Worm (Caenorhabditis elegans) whole organism, L4 larva: Measurements from ENCODE around the gene F34D10.9.

Source experiments
- F26F4.8 ChIP-seq: fragments of 200-800 bp; sonication (Bioruptor generic); conservative IDR thresholded peaks from 2 replicates; pipeline ENCODE4 v1.3.6; 2022; ENCODE audit warnings: missing genetic modification characterization, missing compliant biosample characterization
- R02D3.7 ChIP-seq: fragments of 150-350 bp; sonication (generic microtip); optimal IDR thresholded peaks from 3 replicates; lab custom pipeline; 2014; ENCODE audit warnings: missing biosample characterization, missing genetic modification characterization
- T26A8.4 ChIP-seq: fragments of 200-800 bp; sonication (Bioruptor generic); IDR thresholded peaks from 2 replicates; pipeline ENCODE4 v1.3.6; 2022; ENCODE audit warnings: missing genetic modification characterization, missing compliant biosample characterization
- Y48G9A.11 ChIP-seq: fragments of 200-800 bp; sonication (Bioruptor generic); IDR thresholded peaks from 2 replicates; pipeline ENCODE4 v1.3.6; 2022; ENCODE audit warnings: missing genetic modification reagents, missing genetic modification characterization, missing compliant biosample characterization
- ZK546.5 ChIP-seq, 2 experiments: sonication (generic microtip); optimal IDR thresholded peaks; 2 replicates each; lab custom pipeline; 2017; ENCODE audit warnings: missing biosample characterization in 2 of 2, missing genetic modification characterization in 2 of 2
- aha-1 ChIP-seq: fragments of 150-350 bp; peaks from one replicate; lab custom pipeline; 2014; ENCODE audit warnings: missing biosample characterization, missing genetic modification characterization
- aly-2 ChIP-seq: sonication (generic microtip); optimal IDR thresholded peaks from 2 replicates; lab custom pipeline; 2018; ENCODE audit warnings: missing biosample characterization, missing genetic modification characterization
- ama-1 ChIP-seq: fragments of 150-350 bp; optimal IDR thresholded peaks from 2 replicates; lab custom pipeline; 2014; ENCODE audit warnings: inconsistent platforms, mixed read lengths
- attf-4 ChIP-seq: sonication (generic microtip); optimal IDR thresholded peaks from 3 replicates; lab custom pipeline; 2017; ENCODE audit warnings: missing biosample characterization, missing genetic modification characterization
- ceh-44 ChIP-seq: fragments of 200-800 bp; sonication (Bioruptor generic); IDR thresholded peaks from 2 replicates; pipeline ENCODE4 v1.3.6; 2022; ENCODE audit warnings: missing genetic modification reagents, missing genetic modification characterization, missing compliant biosample characterization
- ceh-62 ChIP-seq: sonication (generic microtip); optimal IDR thresholded peaks from 2 replicates; lab custom pipeline; 2017; ENCODE audit warnings: missing biosample characterization, missing genetic modification characterization
- ces-1 ChIP-seq: fragments of 150-350 bp; sonication (generic microtip); optimal IDR thresholded peaks from 4 replicates; lab custom pipeline; 2014; ENCODE audit warnings: missing biosample characterization, missing genetic modification reagents, missing genetic modification characterization
- cey-2 ChIP-seq: sonication (generic microtip); optimal IDR thresholded peaks from 3 replicates; lab custom pipeline; 2017; ENCODE audit warnings: missing genetic modification characterization, mild to moderate bottlenecking, missing compliant biosample characterization, antibody characterized with exemption, borderline replicate concordance; ENCODE audit not compliant: insufficient read depth
- daf-12 ChIP-seq: fragments of 150-350 bp; optimal IDR thresholded peaks from 2 replicates; lab custom pipeline; 2014; ENCODE audit warnings: missing biosample characterization, missing genetic modification reagents, missing genetic modification characterization
- dmd-8 ChIP-seq: fragments of 200-800 bp; sonication (Bioruptor generic); IDR thresholded peaks from 2 replicates; pipeline ENCODE4 v1.3.6; 2022; ENCODE audit warnings: missing genetic modification characterization, missing compliant biosample characterization
- dpl-1 ChIP-seq: fragments of 150-350 bp; optimal IDR thresholded peaks from 2 replicates; lab custom pipeline; 2014; ENCODE audit warnings: missing biosample characterization, missing genetic modification reagents, missing genetic modification characterization
- fos-1 ChIP-seq: fragments of 150-350 bp; optimal IDR thresholded peaks from 2 replicates; lab custom pipeline; 2014; ENCODE audit warnings: missing biosample characterization, missing genetic modification characterization
- hlh-11 ChIP-seq: fragments of 200-800 bp; sonication (Bioruptor generic); optimal IDR thresholded peaks from 2 replicates; lab custom pipeline; 2018; ENCODE audit warnings: mild to moderate bottlenecking, missing genetic modification characterization, missing compliant biosample characterization
- lin-15B ChIP-seq: fragments of 150-350 bp; sonication (generic microtip); optimal IDR thresholded peaks from 3 replicates; lab custom pipeline; 2014; ENCODE audit warnings: missing biosample characterization, missing genetic modification characterization
- lin-38 ChIP-seq: fragments of 200-800 bp; sonication (Bioruptor generic); IDR thresholded peaks from 2 replicates; pipeline ENCODE4 v1.3.6; 2022; ENCODE audit warnings: missing genetic modification reagents, missing genetic modification characterization, missing compliant biosample characterization
- lsy-2 ChIP-seq, 2 experiments: fragments of 150-350 bp in 1 of 2; sonication (generic microtip) in 1 of 2; optimal IDR thresholded peaks; 2 replicates each; lab custom pipeline; 2014 to 2017; ENCODE audit warnings: missing biosample characterization in 2 of 2, missing genetic modification characterization in 2 of 2
- madf-5 ChIP-seq, 2 experiments: fragments of 200-800 bp; sonication (Bioruptor generic); IDR thresholded peaks; 2 replicates each; pipeline ENCODE4 v1.3.6; 2022; ENCODE audit warnings: missing compliant biosample characterization in 2 of 2, missing genetic modification characterization in 2 of 2
- mes-2 ChIP-seq: sonication (generic microtip); optimal IDR thresholded peaks from 2 replicates; lab custom pipeline; 2016; ENCODE audit warnings: missing genotype, mild to moderate bottlenecking, missing genetic modification characterization, missing compliant biosample characterization; ENCODE audit not compliant: poor library complexity, severe bottlenecking
- mxl-3 ChIP-seq: fragments of 200-800 bp; sonication (Bioruptor generic); optimal IDR thresholded peaks from 2 replicates; lab custom pipeline; 2018; ENCODE audit warnings: mild to moderate bottlenecking, missing genetic modification characterization, missing compliant biosample characterization
- nhr-102 ChIP-seq: sonication (generic microtip); optimal IDR thresholded peaks from 2 replicates; lab custom pipeline; 2016; ENCODE audit warnings: mild to moderate bottlenecking, missing genetic modification characterization, moderate library complexity, missing compliant biosample characterization
- nhr-11 ChIP-seq: fragments of 150-350 bp; optimal IDR thresholded peaks from 2 replicates; lab custom pipeline; 2014; ENCODE audit warnings: missing biosample characterization, missing genetic modification characterization
- nhr-111 ChIP-seq: fragments of 200-800 bp; sonication (Bioruptor generic); optimal IDR thresholded peaks from 2 replicates; lab custom pipeline; 2018; ENCODE audit warnings: mild to moderate bottlenecking, missing genetic modification characterization, missing compliant biosample characterization
- nhr-25 ChIP-seq: sonication (generic microtip); optimal IDR thresholded peaks from 2 replicates; lab custom pipeline; 2017; ENCODE audit warnings: missing genetic modification characterization, mild to moderate bottlenecking, missing compliant biosample characterization, antibody characterized with exemption, moderate library complexity, borderline replicate concordance; ENCODE audit not compliant: insufficient read depth
- nhr-28 ChIP-seq: fragments of 150-350 bp; optimal IDR thresholded peaks from 2 replicates; lab custom pipeline; 2014; ENCODE audit warnings: missing biosample characterization, missing genetic modification characterization
- php-3 ChIP-seq: fragments of 200-800 bp; sonication (Bioruptor generic); IDR thresholded peaks from 2 replicates; pipeline ENCODE4 v1.3.6; 2022; ENCODE audit warnings: missing genetic modification reagents, missing genetic modification characterization, missing compliant biosample characterization
- sdz-12 ChIP-seq: fragments of 200-800 bp; sonication (Bioruptor generic); optimal IDR thresholded peaks from 2 replicates; lab custom pipeline; 2018; ENCODE audit warnings: mild to moderate bottlenecking, missing genetic modification characterization, missing compliant biosample characterization
- set-16 ChIP-seq: fragments of 200-800 bp; sonication (Bioruptor generic); IDR thresholded peaks from 2 replicates; pipeline ENCODE4 v1.3.6; 2022; ENCODE audit warnings: missing genetic modification reagents, missing genetic modification characterization, missing compliant biosample characterization
- snpc-1.2 ChIP-seq: fragments of 200-800 bp; sonication (Bioruptor generic); IDR thresholded peaks from 2 replicates; pipeline ENCODE4 v1.3.6; 2022; ENCODE audit warnings: missing genetic modification reagents, missing genetic modification characterization, missing compliant biosample characterization
- unc-130 ChIP-seq: sonication (generic microtip); optimal IDR thresholded peaks from 2 replicates; lab custom pipeline; 2016; ENCODE audit warnings: missing genetic modification reagents, missing genetic modification characterization, missing compliant biosample characterization
- zfp-3 ChIP-seq: fragments of 200-800 bp; sonication (Bioruptor generic); conservative IDR thresholded peaks from 2 replicates; pipeline ENCODE4 v1.3.6; 2022; ENCODE audit warnings: missing genetic modification reagents, missing genetic modification characterization, missing compliant biosample characterization
- zip-11 ChIP-seq: fragments of 200-800 bp; sonication (Bioruptor generic); IDR thresholded peaks from 2 replicates; pipeline ENCODE4 v1.3.6; 2022; ENCODE audit warnings: missing genetic modification characterization, missing compliant biosample characterization
- ztf-7 ChIP-seq: fragments of 150-350 bp; optimal IDR thresholded peaks from 2 replicates; lab custom pipeline; 2014; ENCODE audit warnings: missing biosample characterization, missing genetic modification characterization

F34D10.9 gene

ce11 chrIII:3724880-3725279 lies 4.5 kb downstream of the F34D10.9 start, which contains the start of gene C14B1.12:
C14B1.12 (minus strand) TSS chrIII:3724980.
- TF ChIP-seq nhr-111 (GFP tag; lab: Kevin White, UChicago) (no peak), snpc-1.2 (no peak), aha-1 (no peak), lin-38 (GFP tag; lab: Robert Waterston, UW) (no peak)
- TF ChIP-seq, all 104 proteins: peak for 0

DNA sequence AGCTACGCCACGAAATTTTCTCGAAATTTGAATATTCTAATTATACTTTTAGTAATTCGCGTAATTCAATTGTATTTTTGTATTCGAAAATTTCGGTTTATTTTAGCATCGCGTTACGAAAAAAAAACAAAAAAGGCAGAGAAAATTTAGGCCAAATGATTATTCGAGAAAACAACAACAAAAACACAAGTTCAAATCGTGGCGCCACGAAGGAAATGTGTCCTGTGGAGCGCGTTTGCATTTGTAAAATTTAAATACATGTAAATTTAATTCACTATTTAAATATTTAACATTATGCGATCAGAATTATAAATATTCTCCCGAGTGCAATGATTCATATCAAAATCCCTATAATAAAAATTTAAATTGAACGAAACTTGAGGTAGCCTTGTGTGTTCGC lies 5.7 kb downstream of the F34D10.9 start:
- TF ChIP-seq ceh-62 = no peak
- no peak for TF ChIP-seq cey-2 (tag; lab: Kevin White, UChicago)
- peak; percentile 72 for TF ChIP-seq lin-38 (GFP tag; lab: Robert Waterston, UW)
- TF ChIP-seq mxl-3 (GFP tag; lab: Kevin White, UChicago) = no peak
- TF ChIP-seq unc-130 (GFP tag; lab: Kevin White, UChicago) = peak; percentile 0
- TF ChIP-seq zip-11 (GFP tag; lab: Robert Waterston, UW) = no peak

DNA sequence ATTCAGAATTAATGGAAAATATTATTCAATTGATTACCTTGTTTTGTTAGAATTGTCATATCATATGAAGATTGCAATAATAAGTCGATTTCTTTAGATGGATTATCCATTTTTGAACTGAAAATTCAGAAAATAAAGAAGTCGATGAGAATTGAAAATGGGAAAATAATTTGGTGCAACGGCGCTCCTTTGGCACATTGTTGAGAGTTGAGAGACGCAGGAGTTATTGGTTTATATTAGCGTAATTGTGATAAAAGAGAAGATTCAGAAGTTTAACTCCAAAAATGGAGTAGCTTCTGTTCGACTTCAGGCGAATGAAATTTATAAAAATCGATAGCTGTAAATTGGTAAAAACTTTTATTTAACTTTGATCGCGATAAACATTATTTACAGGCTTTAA lies 9.9 kb downstream of the F34D10.9 start, which contains the start of gene C14B1.8:
TSS of gene C14B1.8 (minus strand) at position 117 of the 400 bp plus-strand sequence.
- no peak for TF ChIP-seq zfp-3 (GFP tag; lab: Robert Waterston, UW)
- TF ChIP-seq dpl-1 = no peak
- TF ChIP-seq nhr-11 (tag; lab: Kevin White, UChicago) = no peak
- no peak for TF ChIP-seq nhr-28 (tag; lab: Kevin White, UChicago)
- TF ChIP-seq unc-130 (GFP tag; lab: Kevin White, UChicago) = peak; percentile 55
- no peak for TF ChIP-seq fos-1 (tag; lab: Kevin White, UChicago)
- TF ChIP-seq nhr-25 = no peak
- TF ChIP-seq attf-4 (tag; lab: Kevin White, UChicago) = no peak
- TF ChIP-seq lin-15B = no peak
- peak; percentile 68 for TF ChIP-seq mes-2
- peak; percentile 14 for TF ChIP-seq ama-1
- no peak for TF ChIP-seq madf-5 (GFP tag; IDR thresholded peaks at IDR 0.05; lab: Robert Waterston, UW)
- TF ChIP-seq hlh-11 (tag; lab: Kevin White, UChicago) = no peak
- TF ChIP-seq cey-2 (tag; lab: Kevin White, UChicago) = no peak
- TF ChIP-seq T26A8.4 = no peak
- TF ChIP-seq Y48G9A.11 (GFP tag; lab: Robert Waterston, UW) = no peak
- no peak for TF ChIP-seq sdz-12 (GFP tag; lab: Kevin White, UChicago)
- no peak for TF ChIP-seq ztf-7 (tag; lab: Kevin White, UChicago)
- TF ChIP-seq ceh-44 (GFP tag; lab: Robert Waterston, UW) = no peak
- no peak for TF ChIP-seq set-16
- TF ChIP-seq ZK546.5 (tag; optimal IDR thresholded peaks at IDR 0.05; lab: Kevin White, UChicago) = no peak
- TF ChIP-seq nhr-111 (GFP tag; lab: Kevin White, UChicago) = no peak
- TF ChIP-seq lsy-2 (tag; optimal IDR thresholded peaks at IDR 0.05; lab: Kevin White, UChicago) = no peak
- no peak for TF ChIP-seq aly-2
- no peak for TF ChIP-seq F26F4.8
- TF ChIP-seq daf-12 = no peak
- no peak for TF ChIP-seq php-3 (GFP tag; lab: Robert Waterston, UW)
- TF ChIP-seq lin-38 (GFP tag; lab: Robert Waterston, UW) = peak; percentile 75
- TF ChIP-seq, all 104 proteins: peak for 4

ce11 chrIII:3716073-3716659 lies 13.3 kb downstream of the F34D10.9 start:
- TF ChIP-seq R02D3.7 (tag; lab: Kevin White, UChicago) (peak; percentile 45), dmd-8 (GFP tag; lab: Robert Waterston, UW) (no peak), ceh-62 (no peak), ces-1 (GFP tag; lab: Kevin White, UChicago) (no peak), nhr-102 (tag; lab: Kevin White, UChicago) (no peak), lin-38 (GFP tag; lab: Robert Waterston, UW) (peak; percentile 63), unc-130 (GFP tag; lab: Kevin White, UChicago) (no peak), sdz-12 (GFP tag; lab: Kevin White, UChicago) (no peak)
- TF ChIP-seq, all 104 proteins: peak for 2
